Worm (Caenorhabditis elegans): ENCODE results near the gene T05B9.2.

The T05B9.2 gene

DNA sequence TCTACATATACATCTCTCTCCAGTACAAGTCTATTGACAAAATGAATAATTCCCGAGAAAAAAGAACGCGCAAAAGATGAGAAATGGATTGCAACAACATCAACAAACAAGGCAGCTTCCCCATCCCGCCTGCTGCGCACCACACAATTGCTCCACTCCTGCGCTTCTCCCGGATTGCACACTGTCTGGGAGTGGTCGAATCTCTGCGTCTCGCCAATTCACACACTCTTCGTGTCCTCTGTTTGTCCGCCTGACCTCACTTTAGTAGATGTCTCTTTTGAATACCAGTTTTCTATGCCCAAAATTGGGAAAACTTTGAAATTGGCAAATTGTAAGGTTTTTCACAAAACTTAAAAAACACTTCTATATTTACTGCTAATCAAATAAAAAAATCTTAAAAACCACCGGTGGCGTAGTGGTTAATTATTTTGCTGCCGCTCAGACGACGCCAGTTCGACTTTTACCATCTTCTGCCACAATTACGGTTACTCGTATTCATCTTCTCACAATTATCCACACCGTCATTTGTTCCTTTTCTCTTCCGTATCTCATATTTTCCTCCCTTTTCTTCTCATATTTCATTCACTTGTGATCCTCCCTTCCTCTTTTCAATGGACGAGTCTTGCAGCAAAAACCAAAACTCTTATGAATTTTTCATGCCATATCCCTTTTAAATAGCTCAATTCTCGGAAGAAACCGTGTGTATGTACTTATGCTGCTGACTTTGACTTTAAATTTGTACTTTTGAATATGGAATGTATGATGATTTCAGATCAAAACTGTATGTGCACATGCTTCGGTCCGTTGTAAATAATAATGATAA lies 50.2 kb downstream of the T05B9.2 start, which contains the start of gene rsf-1 (continued):
- TF ChIP-seq cey-2 (tag; optimal IDR thresholded peaks at IDR 0.05; ENCODE audit: borderline replicate concordance, insufficient read depth) (no peak), dmd-8 (GFP tag; IDR thresholded peaks at IDR 0.05) (no peak), set-16 (GFP tag; IDR thresholded peaks at IDR 0.05) (no peak), daf-16 (GFP tag; optimal IDR thresholded peaks at IDR 0.05) (no peak), daf-16 (tag; optimal IDR thresholded peaks at IDR 0.05) (peak; percentile 20), nhr-102 (tag; optimal IDR thresholded peaks at IDR 0.05) (no peak), duxl-1 (tag; optimal IDR thresholded peaks at IDR 0.05; ENCODE audit: poor library complexity) (no peak), ama-1 (optimal IDR thresholded peaks at IDR 0.05) (no peak), Y75B8A.6 (GFP tag; IDR thresholded peaks at IDR 0.05) (no peak), D1046.2 (GFP tag; IDR thresholded peaks at IDR 0.05) (no peak), nhr-41 (GFP tag; IDR thresholded peaks at IDR 0.05) (no peak)

ce11 chrII:11307332-11307731 lies 51.7 kb downstream of the T05B9.2 start:
- TF ChIP-seq nhr-25 (tag; optimal IDR thresholded peaks at IDR 0.05; ENCODE audit: borderline replicate concordance, insufficient read depth) (peak; percentile 7), unc-130 (GFP tag; optimal IDR thresholded peaks at IDR 0.05) (no peak), hlh-11 (tag; optimal IDR thresholded peaks at IDR 0.05) (peak; percentile 19), nhr-11 (tag; optimal IDR thresholded peaks at IDR 0.05) (no peak), mdl-1 (tag; optimal IDR thresholded peaks at IDR 0.05) (peak in 1 of 2 experiments; percentile 19), nhr-28 (tag; optimal IDR thresholded peaks at IDR 0.05) (peak; percentile 27), hlh-30 (tag; optimal IDR thresholded peaks at IDR 0.05; ENCODE audit: insufficient read depth) (peak; percentile 49), Y75B8A.6 (GFP tag; IDR thresholded peaks at IDR 0.05) (0 out of 2 replicates have a peak, but pooled peaks have one; percentile 39)

DNA sequence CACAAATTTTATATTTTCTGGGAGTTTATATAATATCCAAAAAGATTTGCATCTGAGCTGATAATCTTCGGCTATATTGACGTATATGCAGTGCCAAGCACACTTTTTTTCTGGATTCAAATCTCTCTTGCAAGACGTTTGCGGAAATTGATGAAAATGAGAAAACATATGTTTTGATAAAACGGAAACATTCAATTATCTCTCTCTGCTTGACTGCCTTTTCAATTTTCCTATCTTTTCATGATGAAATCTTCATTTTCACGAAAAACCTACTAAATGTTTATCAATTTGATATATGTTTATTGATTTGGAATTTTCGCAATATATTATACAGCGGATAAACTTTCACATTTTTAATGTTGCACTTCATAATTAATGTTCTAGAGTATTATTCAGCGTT lies 52.3 kb downstream of the T05B9.2 start:
- TF ChIP-seq mdl-1 (tag; optimal IDR thresholded peaks at IDR 0.05) (no peak), nhr-41 (GFP tag; IDR thresholded peaks at IDR 0.05) (no peak), spr-3 (GFP tag; optimal IDR thresholded peaks at IDR 0.05) (no peak), madf-9 (GFP tag; conservative IDR thresholded peaks at IDR 0.05) (no peak), pqm-1 (tag; optimal IDR thresholded peaks at IDR 0.05) (no peak), unc-39 (tag; optimal IDR thresholded peaks at IDR 0.05) (no peak), nhr-76 (tag; optimal IDR thresholded peaks at IDR 0.05) (no peak), fkh-10 (GFP tag; optimal IDR thresholded peaks at IDR 0.05) (no peak), zag-1 (tag; optimal IDR thresholded peaks at IDR 0.05) (no peak), mep-1 (tag; optimal IDR thresholded peaks at IDR 0.05) (no peak), aly-2 (tag; optimal IDR thresholded peaks at IDR 0.05) (no peak)
